Worm (Caenorhabditis elegans): Measurements from ENCODE around the gene fbxa-94.
A peak's percentile ranks its signal among the peaks of the same experiment; 100 is the strongest.
"Not testable (repeated sequence)": the region's sequence is repeated elsewhere in the genome, so short reads cannot be mapped to it uniquely, and the experiment has no call there.

Gene fbxa-94

DNA sequence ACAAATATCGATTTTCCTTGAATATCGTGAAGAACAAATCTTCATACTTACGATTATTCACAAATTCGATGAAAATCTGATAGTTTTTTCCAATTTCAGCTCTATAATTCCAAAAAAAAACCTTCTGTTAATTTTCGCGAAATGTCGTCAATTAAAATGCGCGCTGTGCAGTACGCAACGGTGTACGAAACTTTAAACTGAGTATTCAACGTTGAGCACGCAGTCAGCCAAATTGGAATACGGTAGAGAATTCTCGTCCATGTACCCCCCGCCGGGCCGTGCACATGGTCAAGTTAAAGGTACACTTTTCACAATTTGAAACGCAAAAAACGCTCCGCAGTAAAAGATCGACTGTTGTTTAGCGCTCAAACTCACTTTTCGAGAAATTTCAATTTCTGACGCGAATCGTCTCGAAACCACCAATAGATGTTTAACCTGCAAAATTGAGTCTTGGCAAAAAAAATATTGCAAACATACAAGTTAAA is 17.5 kb downstream of the fbxa-94 start, which contains the start of gene F28F8.7 (continued):
- peak; percentile 79 for TF ChIP-seq atf-7 (tag; optimal IDR thresholded peaks at IDR 0.05)
- TF ChIP-seq rcor-1 (GFP tag; IDR thresholded peaks at IDR 0.05): peak; percentile 68; the same call in 1 of the 2 replicates
- peak; percentile 26 to 55 for TF ChIP-seq rec-8 (tag; optimal IDR thresholded peaks at IDR 0.05)
- TF ChIP-seq C06A6.2 (GFP tag; conservative IDR thresholded peaks at IDR 0.05): peak; percentile 82
- peak; percentile 80 for TF ChIP-seq unc-130 (GFP tag; optimal IDR thresholded peaks at IDR 0.05)
- TF ChIP-seq athp-1 (tag; optimal IDR thresholded peaks at IDR 0.05): peak; percentile 38
- peak; percentile 17 for TF ChIP-seq B0261.1 (tag; optimal IDR thresholded peaks at IDR 0.05)
- TF ChIP-seq lin-26 (GFP tag; IDR thresholded peaks at IDR 0.05): peak; percentile 72; the same call in 1 of the 2 replicates
- peak; percentile 25 for TF ChIP-seq gei-17 (GFP tag; optimal IDR thresholded peaks at IDR 0.05)
- peak; percentile 64; the same call in 1 of the 2 replicates for TF ChIP-seq aptf-2 (GFP tag; conservative IDR thresholded peaks at IDR 0.05)
- peak; percentile 59; the same call in 1 of the 2 replicates for TF ChIP-seq ceh-91 (GFP tag; IDR thresholded peaks at IDR 0.05)
- peak; percentile 71; the same call in 1 of the 2 replicates for TF ChIP-seq let-526 (GFP tag; IDR thresholded peaks at IDR 0.05)
- TF ChIP-seq tlf-1 (GFP tag; optimal IDR thresholded peaks at IDR 0.05): peak; percentile 81
- peak; percentile 34 for TF ChIP-seq nhr-90 (tag; optimal IDR thresholded peaks at IDR 0.05)
- peak; percentile 91 for TF ChIP-seq K11D2.4 (GFP tag; IDR thresholded peaks at IDR 0.05)
- peak; percentile 47 for TF ChIP-seq tbp1 (GFP tag; optimal IDR thresholded peaks at IDR 0.05)
- peak; percentile 79 for TF ChIP-seq lin-54 (GFP tag; optimal IDR thresholded peaks at IDR 0.05)
- peak; percentile 40; the same call in 1 of the 2 replicates for TF ChIP-seq madf-8 (GFP tag; conservative IDR thresholded peaks at IDR 0.05)
- peak; percentile 84 for TF ChIP-seq pbrm-1 (GFP tag; IDR thresholded peaks at IDR 0.05)
- TF ChIP-seq mcd-1 (GFP tag; IDR thresholded peaks at IDR 0.05): peak; percentile 93
- peak; percentile 65 for TF ChIP-seq hsf-1 (GFP tag; IDR thresholded peaks at IDR 0.05)
- TF ChIP-seq F37B4.10 (GFP tag; IDR thresholded peaks at IDR 0.05): 0 out of 2 replicates have a peak, but pooled peaks have one; percentile 31

DNA sequence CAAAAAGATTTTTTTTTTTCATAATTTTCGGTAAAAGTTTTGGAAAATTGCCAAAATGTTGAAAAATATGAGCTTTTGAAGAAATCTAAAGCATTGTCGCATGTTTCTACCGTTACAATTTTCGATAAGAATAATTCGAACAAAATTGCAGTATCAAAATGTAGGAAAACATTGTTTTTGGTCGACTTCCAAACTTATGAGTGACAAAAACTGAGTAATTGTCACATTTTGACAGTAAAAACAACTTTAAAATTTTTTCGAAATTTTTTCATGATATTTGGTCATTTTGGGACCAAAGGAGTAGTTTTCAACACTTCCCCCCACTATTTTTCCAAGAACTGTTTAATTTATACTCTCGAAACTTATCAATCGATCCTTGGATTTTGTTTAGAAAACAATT is 21.9 kb downstream of the fbxa-94 start, which contains the start of gene fbxa-139:
Gene fbxa-139 (minus strand): TSS at position 101 of the 400 bp plus-strand sequence.
- no peak for TF ChIP-seq bed-2 (GFP tag; IDR thresholded peaks at IDR 0.05)
- TF ChIP-seq B0035.1 (tag; optimal IDR thresholded peaks at IDR 0.05): no peak
- TF ChIP-seq snpc-3.4 (tag; optimal IDR thresholded peaks at IDR 0.05): no peak
- no peak for TF ChIP-seq nhr-27 (tag; optimal IDR thresholded peaks at IDR 0.05)
- TF ChIP-seq tbx-9 (tag; optimal IDR thresholded peaks at IDR 0.05; ENCODE audit: borderline replicate concordance): no peak
- no peak for TF ChIP-seq nhr-179 (tag; optimal IDR thresholded peaks at IDR 0.05)
- no peak for TF ChIP-seq C17E4.6 (GFP tag; IDR thresholded peaks at IDR 0.05)
- TF ChIP-seq Y53F4B.3 (GFP tag; IDR thresholded peaks at IDR 0.05): no peak
- no peak for TF ChIP-seq egl-18 (GFP tag; IDR thresholded peaks at IDR 0.05)
- TF ChIP-seq sptf-2 (GFP tag; optimal IDR thresholded peaks at IDR 0.05): no peak
- no peak for TF ChIP-seq ztf-3 (GFP tag; optimal IDR thresholded peaks at IDR 0.05)
- no peak for TF ChIP-seq mxl-1 (tag; optimal IDR thresholded peaks at IDR 0.05)
- TF ChIP-seq madf-10 (tag; optimal IDR thresholded peaks at IDR 0.05): no peak
- TF ChIP-seq ztf-22 (GFP tag; optimal IDR thresholded peaks at IDR 0.05): no peak

DNA sequence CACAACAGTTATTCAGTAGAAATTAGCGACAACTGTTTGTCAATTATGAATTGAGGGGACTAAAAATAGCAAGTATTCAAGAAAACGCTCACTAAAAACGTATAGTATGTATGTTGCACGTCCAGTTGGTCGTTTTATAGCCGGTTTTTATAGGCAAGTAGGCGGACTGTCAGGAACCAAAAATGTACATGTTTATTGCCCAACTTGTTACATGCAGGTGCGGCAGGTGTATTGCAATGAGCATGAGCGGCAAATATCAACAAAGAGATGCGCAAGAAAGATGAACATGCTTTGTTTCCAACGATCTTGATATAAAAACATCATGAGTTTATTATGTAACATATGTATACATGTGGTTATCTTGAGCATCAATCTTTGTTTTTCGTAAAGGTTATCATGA is 27.0 kb downstream of the fbxa-94 start, which contains the start of gene B0391.14:
Gene B0391.14 (minus strand): TSS at position 101 of the 400 bp plus-strand sequence.
- TF ChIP-seq sea-2, ceh-91, ekl-4 (GFP tag; IDR thresholded peaks at IDR 0.05): not testable (repeated sequence)
